Fruit fly (Drosophila melanogaster) whole organism, adult: Measurements from ENCODE around the gene CG1764.

Source experiments
- CG11617 ChIP-seq: fragments of 200-800 bp; sonication (Bioruptor generic); optimal IDR thresholded peaks from 2 replicates; lab custom pipeline; 2017; ENCODE audit warnings: mild to moderate bottlenecking, missing biosample characterization, missing genetic modification reagents, missing genetic modification characterization
- CG12768 ChIP-seq: fragments of 200-800 bp; sonication (Bioruptor generic); optimal IDR thresholded peaks from 2 replicates; lab custom pipeline; 2017; ENCODE audit warnings: missing biosample characterization, missing genetic modification characterization, mild to moderate bottlenecking, moderate library complexity, missing genetic modification reagents
- CG14711 ChIP-seq: fragments of 200-800 bp; sonication (Bioruptor generic); optimal IDR thresholded peaks from 2 replicates; lab custom pipeline; 2018; ENCODE audit warnings: missing biosample characterization, mild to moderate bottlenecking, missing genetic modification characterization, moderate library complexity
- CG1620 ChIP-seq: fragments of 200-800 bp; sonication (Bioruptor generic); optimal IDR thresholded peaks from 2 replicates; lab custom pipeline; 2016; ENCODE audit warnings: missing biosample characterization, missing genetic modification characterization
- CG33017 ChIP-seq: fragments of 200-800 bp; sonication (Bioruptor generic); optimal IDR thresholded peaks from 2 replicates; lab custom pipeline; 2018; ENCODE audit warnings: missing biosample characterization, mild to moderate bottlenecking, missing genetic modification characterization, moderate library complexity
- CG5204 ChIP-seq: fragments of 200-800 bp; sonication (Bioruptor generic); optimal IDR thresholded peaks from 2 replicates; lab custom pipeline; 2016; ENCODE audit warnings: missing biosample characterization, missing genetic modification characterization
- CG7045 ChIP-seq: fragments of 200-800 bp; sonication (Bioruptor generic); optimal IDR thresholded peaks from 2 replicates; lab custom pipeline; 2017; ENCODE audit warnings: missing biosample characterization, mild to moderate bottlenecking, missing genetic modification characterization
- CG7101 ChIP-seq: fragments of 200-800 bp; sonication (Bioruptor generic); optimal IDR thresholded peaks from 2 replicates; lab custom pipeline; 2018; ENCODE audit warnings: missing biosample characterization, mild to moderate bottlenecking, missing genetic modification characterization, moderate library complexity
- Clk ChIP-seq: fragments of 200-800 bp; sonication (Bioruptor generic); optimal IDR thresholded peaks from 2 replicates; lab custom pipeline; 2017; ENCODE audit warnings: missing biosample characterization, missing genetic modification characterization
- Crg-1 ChIP-seq: fragments of 200-800 bp; sonication (Bioruptor generic); optimal IDR thresholded peaks from 2 replicates; lab custom pipeline; 2016; ENCODE audit warnings: missing biosample characterization, missing genetic modification characterization
- Hr96 ChIP-seq: fragments of 200-800 bp; sonication (Bioruptor generic); optimal IDR thresholded peaks from 2 replicates; lab custom pipeline; 2016; ENCODE audit warnings: missing biosample characterization, missing genetic modification characterization
- Mnt ChIP-seq: fragments of 200-800 bp; sonication (Bioruptor generic); optimal IDR thresholded peaks from 2 replicates; lab custom pipeline; 2016; ENCODE audit warnings: missing biosample characterization, mild to moderate bottlenecking, missing genetic modification characterization
- bab1 ChIP-seq: fragments of 200-800 bp; sonication (Bioruptor generic); optimal IDR thresholded peaks from 3 replicates; lab custom pipeline; 2019; ENCODE audit warnings: missing biosample characterization, mild to moderate bottlenecking, missing genetic modification characterization, moderate library complexity
- cic ChIP-seq: fragments of 200-800 bp; sonication (Bioruptor generic); optimal IDR thresholded peaks from 2 replicates; lab custom pipeline; 2017; ENCODE audit warnings: missing biosample characterization, mild to moderate bottlenecking, missing genetic modification characterization, moderate library complexity
- cnc ChIP-seq, 2 experiments: fragments of >200 bp; optimal IDR thresholded peaks; 2 replicates each; lab custom pipeline; 2017
- kay ChIP-seq: fragments of 200-800 bp; sonication (Bioruptor generic); peaks from one replicate; lab custom pipeline; 2016; ENCODE audit warnings: missing biosample characterization, missing genetic modification characterization, borderline replicate concordance
- ovo ChIP-seq: fragments of 200-800 bp; sonication (Bioruptor generic); optimal IDR thresholded peaks from 2 replicates; lab custom pipeline; 2016; ENCODE audit warnings: missing biosample characterization, missing genetic modification characterization
- pad ChIP-seq: fragments of 200-800 bp; sonication (Bioruptor generic); optimal IDR thresholded peaks from 3 replicates; lab custom pipeline; 2017; ENCODE audit warnings: missing biosample characterization, missing genetic modification characterization, mild to moderate bottlenecking, moderate library complexity, missing genetic modification reagents
- tj ChIP-seq: fragments of 200-800 bp; sonication (Bioruptor generic); optimal IDR thresholded peaks from 3 replicates; lab custom pipeline; 2017; ENCODE audit warnings: missing biosample characterization, mild to moderate bottlenecking, missing genetic modification characterization, moderate library complexity
- toe ChIP-seq: fragments of 200-800 bp; sonication (Bioruptor generic); optimal IDR thresholded peaks from 2 replicates; lab custom pipeline; 2016; ENCODE audit warnings: missing biosample characterization, missing genetic modification characterization

Gene CG1764

DNA sequence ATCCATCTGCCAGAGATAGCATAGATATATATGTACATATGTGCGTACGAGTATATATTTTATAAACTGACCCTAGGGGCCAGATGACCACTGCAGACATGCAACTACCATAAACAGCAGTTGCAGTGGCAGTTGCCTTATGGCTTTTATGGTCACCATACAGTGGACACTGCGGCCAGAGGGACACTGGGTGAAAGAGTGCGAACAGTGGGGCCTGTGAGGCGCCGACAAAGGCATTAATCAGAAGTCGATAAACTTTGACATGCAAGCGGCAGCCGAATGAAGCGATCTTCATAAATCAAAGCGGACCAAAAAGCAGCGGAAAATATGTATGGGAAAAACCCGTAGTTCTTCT lies 13.2 kb upstream of the CG1764 start:
- TF ChIP-seq ovo (GFP tag; lab: Kevin White, UChicago), result no peak
- no peak for TF ChIP-seq Mnt (GFP tag; lab: Kevin White, UChicago)
- no peak for TF ChIP-seq Hr96
- no peak for TF ChIP-seq CG1620
- no peak for TF ChIP-seq kay (GFP tag; lab: Kevin White, UChicago)
- no peak for TF ChIP-seq CG12768 (GFP tag; lab: Kevin White, UChicago)
- TF ChIP-seq Crg-1, result no peak
- no peak for TF ChIP-seq CG7101 (tag; lab: Kevin White, UChicago)
- TF ChIP-seq tj (GFP tag; lab: Kevin White, UChicago), result no peak
- TF ChIP-seq Clk (GFP tag; lab: Kevin White, UChicago), result no peak
- TF ChIP-seq CG7045, result no peak

DNA sequence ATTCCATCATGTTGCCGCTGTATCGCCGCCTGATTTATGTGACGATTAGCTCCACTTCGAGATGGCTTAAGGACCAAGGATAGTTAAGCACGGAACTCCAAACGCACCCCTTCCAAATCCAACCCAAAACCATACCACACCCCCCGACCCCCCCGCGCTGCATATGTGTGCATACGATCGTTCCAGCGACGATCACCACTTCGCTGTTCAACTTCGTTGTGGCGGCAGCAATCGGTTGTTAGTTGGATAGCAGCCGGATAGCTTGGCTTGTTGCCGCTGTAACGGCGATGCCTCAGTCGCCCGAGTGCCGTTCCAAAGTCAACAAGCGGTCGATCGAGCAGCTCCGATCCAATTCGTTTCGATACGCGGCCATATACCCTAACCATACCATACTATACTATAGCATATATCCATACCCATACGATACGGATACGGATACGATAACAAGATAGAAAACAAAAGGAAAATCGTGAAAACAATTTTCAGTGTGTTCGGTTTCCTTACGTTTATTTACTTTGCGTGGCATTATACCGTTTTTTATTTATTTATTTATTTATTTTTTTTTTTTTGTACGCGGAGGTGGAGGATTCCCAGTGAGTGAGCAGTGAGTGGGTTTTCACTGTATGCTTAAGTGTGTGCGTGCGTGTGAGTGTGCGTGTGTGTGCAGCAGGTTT lies 12.7 kb upstream of the CG1764 start:
- peak; percentile 48 for TF ChIP-seq ovo (GFP tag; lab: Kevin White, UChicago)
- TF ChIP-seq CG11617, result no peak
- TF ChIP-seq CG33017 (tag; lab: Kevin White, UChicago), result no peak
- TF ChIP-seq CG12768 (GFP tag; lab: Kevin White, UChicago), result no peak

- no peak for TF ChIP-seq Hr96
- no peak for TF ChIP-seq Clk (GFP tag; lab: Kevin White, UChicago)
- no peak for TF ChIP-seq CG14711 (tag; lab: Kevin White, UChicago)
- no peak for TF ChIP-seq Mnt (GFP tag; lab: Kevin White, UChicago)
- no peak for TF ChIP-seq bab1 (GFP tag; lab: Kevin White, UChicago)
- no peak for TF ChIP-seq CG7101 (tag; lab: Kevin White, UChicago)
- TF ChIP-seq cic, result no peak
- no peak for TF ChIP-seq CG11617
- no peak for TF ChIP-seq CG33017 (tag; lab: Kevin White, UChicago)
- no peak for TF ChIP-seq cnc (optimal IDR thresholded peaks at IDR 0.05; lab: Kevin White, UChicago)
- TF ChIP-seq kay (GFP tag; lab: Kevin White, UChicago), result no peak
- TF ChIP-seq CG7045, result no peak
- TF ChIP-seq Crg-1, result no peak
- TF ChIP-seq CG12768 (GFP tag; lab: Kevin White, UChicago), result no peak
Measured at dm6 chrX:13314323-13314722, 12.1 kb upstream of the CG1764 start.

DNA sequence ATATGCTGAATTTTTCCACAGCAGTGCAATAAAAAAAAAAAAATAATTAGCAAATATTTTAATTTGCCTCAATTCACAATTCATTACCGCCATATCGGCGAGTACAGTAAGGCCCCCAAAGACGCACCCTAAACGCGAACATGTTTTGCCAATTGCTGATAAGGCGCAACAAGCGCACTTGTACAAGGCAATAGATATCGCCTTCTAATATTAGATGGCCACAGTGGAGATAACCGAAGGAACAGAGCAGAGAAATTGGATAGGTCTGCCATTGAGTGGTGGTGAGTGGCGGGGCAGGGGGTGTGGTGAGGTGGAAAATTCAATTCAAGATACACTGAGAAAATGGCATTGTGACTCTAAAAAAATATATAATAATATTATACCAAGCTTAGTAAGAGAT lies 10.9 kb upstream of the CG1764 start:
- TF ChIP-seq CG14711 (tag; lab: Kevin White, UChicago) (no peak), CG7101 (tag; lab: Kevin White, UChicago) (no peak), pad (no peak), CG5204 (GFP tag; lab: Kevin White, UChicago) (no peak), ovo (GFP tag; lab: Kevin White, UChicago) (no peak), CG12768 (GFP tag; lab: Kevin White, UChicago) (no peak), CG11617 (no peak)

dm6 chrX:13312200-13312599 lies 10.0 kb upstream of the CG1764 start:
- TF ChIP-seq CG14711 (tag; lab: Kevin White, UChicago), result peak; percentile 39
- TF ChIP-seq CG7101 (tag; lab: Kevin White, UChicago), result peak; percentile 56
- peak; percentile 4 for TF ChIP-seq CG33017 (tag; lab: Kevin White, UChicago)
- TF ChIP-seq cnc (optimal IDR thresholded peaks at IDR 0.05; lab: Kevin White, UChicago), result no peak
- TF ChIP-seq ovo (GFP tag; lab: Kevin White, UChicago), result no peak
- peak; percentile 9 for TF ChIP-seq pad
- TF ChIP-seq tj (GFP tag; lab: Kevin White, UChicago), result peak; percentile 32
- peak; percentile 24 for TF ChIP-seq CG11617
- TF ChIP-seq CG12768 (GFP tag; lab: Kevin White, UChicago), result peak; percentile 6
- TF ChIP-seq CG7045, result peak; percentile 32

dm6 chrX:13310764-13311163 lies 8.5 kb upstream of the CG1764 start:
- TF ChIP-seq bab1 (GFP tag; lab: Kevin White, UChicago) (no peak), Clk (GFP tag; lab: Kevin White, UChicago) (no peak), CG7101 (tag; lab: Kevin White, UChicago) (peak; percentile 42), Hr96 (peak; percentile 17), pad (peak; percentile 38), CG14711 (tag; lab: Kevin White, UChicago) (no peak), ovo (GFP tag; lab: Kevin White, UChicago) (no peak), toe (GFP tag; lab: Kevin White, UChicago) (no peak), Mnt (GFP tag; lab: Kevin White, UChicago) (no peak), cnc (optimal IDR thresholded peaks at IDR 0.05; lab: Kevin White, UChicago) (no peak), CG12768 (GFP tag; lab: Kevin White, UChicago) (peak; percentile 42), Crg-1 (no peak), tj (GFP tag; lab: Kevin White, UChicago) (no peak), cic (peak; percentile 66), CG11617 (no peak), kay (GFP tag; lab: Kevin White, UChicago) (no peak), CG5204 (GFP tag; lab: Kevin White, UChicago) (no peak), CG1620 (no peak), CG33017 (tag; lab: Kevin White, UChicago) (peak; percentile 18), CG7045 (no peak)

DNA sequence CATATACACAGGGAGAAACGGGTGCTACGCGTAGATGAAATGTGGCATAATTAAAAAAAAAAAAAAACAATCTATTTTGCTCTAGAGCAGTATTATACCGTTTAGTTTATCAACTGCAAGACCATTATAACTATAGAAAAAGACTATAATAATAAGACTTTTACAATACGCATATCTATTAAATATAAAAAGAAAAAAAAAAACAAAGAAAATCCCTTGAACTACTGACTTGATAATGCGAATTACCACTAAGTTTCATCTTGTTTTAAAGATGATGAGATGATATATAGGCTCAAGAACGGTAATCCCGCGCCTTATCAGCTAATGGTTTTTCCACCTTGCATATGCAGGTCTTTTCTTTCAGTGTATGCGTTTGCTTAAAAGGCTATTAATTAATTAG lies 5.0 kb upstream of the CG1764 start:
- no peak for TF ChIP-seq cic
- no peak for TF ChIP-seq CG12768 (GFP tag; lab: Kevin White, UChicago)
- peak; percentile 3 for TF ChIP-seq CG7101 (tag; lab: Kevin White, UChicago)
- TF ChIP-seq Hr96, result peak; percentile 5
- TF ChIP-seq CG33017 (tag; lab: Kevin White, UChicago), result no peak
- TF ChIP-seq cnc (optimal IDR thresholded peaks at IDR 0.05; lab: Kevin White, UChicago), result no peak
- TF ChIP-seq CG5204 (GFP tag; lab: Kevin White, UChicago), result no peak
- peak; percentile 58 for TF ChIP-seq CG11617
- no peak for TF ChIP-seq bab1 (GFP tag; lab: Kevin White, UChicago)
- no peak for TF ChIP-seq toe (GFP tag; lab: Kevin White, UChicago)
- peak; percentile 3 for TF ChIP-seq ovo (GFP tag; lab: Kevin White, UChicago)
- TF ChIP-seq tj (GFP tag; lab: Kevin White, UChicago), result peak; percentile 20
- no peak for TF ChIP-seq CG14711 (tag; lab: Kevin White, UChicago)
- TF ChIP-seq Crg-1, result no peak
- no peak for TF ChIP-seq CG1620
- TF ChIP-seq kay (GFP tag; lab: Kevin White, UChicago), result peak; percentile 44
- TF ChIP-seq pad, result no peak
- no peak for TF ChIP-seq CG7045
- TF ChIP-seq Clk (GFP tag; lab: Kevin White, UChicago), result no peak
- no peak for TF ChIP-seq Mnt (GFP tag; lab: Kevin White, UChicago)
